Worm (Caenorhabditis elegans): ENCODE results near the gene C44C10.7.

DNA sequence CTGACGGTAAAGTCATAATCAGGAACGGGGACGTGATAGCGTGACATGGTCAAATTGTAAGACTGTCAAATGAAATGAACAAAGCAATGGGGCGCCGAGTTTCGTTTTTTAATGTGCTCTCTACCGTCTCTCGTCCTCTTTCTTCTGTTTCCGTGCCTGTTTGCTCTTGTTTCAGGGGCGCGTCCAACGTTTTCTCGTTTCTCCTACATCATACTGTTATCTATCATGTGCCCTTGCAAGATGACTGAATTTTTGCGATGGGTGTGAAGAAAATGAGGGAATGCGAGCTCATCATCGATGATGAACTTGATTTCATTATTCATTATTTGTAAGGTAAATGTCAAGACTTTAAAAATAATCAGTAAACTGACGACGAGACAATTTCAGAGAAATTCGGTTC, 7.2 kb downstream of the C44C10.7 start, which contains the start of gene T04F8.7:
- TF ChIP-seq pes-1 (GFP tag; IDR thresholded peaks at IDR 0.05) (no peak), hnd-1 (tag; optimal IDR thresholded peaks at IDR 0.05) (no peak), ama-1 (optimal IDR thresholded peaks at IDR 0.05) (no peak), ceh-36 (tag; optimal IDR thresholded peaks at IDR 0.05) (no peak), sea-1 (GFP tag; conservative IDR thresholded peaks at IDR 0.05) (no peak), scrt-1 (GFP tag; IDR thresholded peaks at IDR 0.05) (no peak), ceh-13 (GFP tag; optimal IDR thresholded peaks at IDR 0.05) (no peak), flt-1 (GFP tag; IDR thresholded peaks at IDR 0.05) (no peak)

Data from whole organism, early embryonic.